Fruit fly (Drosophila melanogaster) whole organism, embryonic: ENCODE results near the gene CG43689.

Source experiments
- ATbp ChIP-seq: fragments of 200-800 bp; sonication (Bioruptor generic); optimal IDR thresholded peaks from 2 replicates; lab custom pipeline; 2017; ENCODE audit warnings: missing biosample characterization, mild to moderate bottlenecking, missing genetic modification characterization, missing genetic modification reagents
- CG1024 ChIP-seq: fragments of 200-800 bp; sonication (Bioruptor generic); IDR thresholded peaks from 2 replicates; pipeline ENCODE4 v1.3.6; 2022; ENCODE audit warnings: missing biosample characterization, missing genetic modification characterization
- CG11504 ChIP-seq: fragments of 200-800 bp; sonication (Bioruptor generic); optimal IDR thresholded peaks from 3 replicates; lab custom pipeline; 2019; ENCODE audit warnings: missing biosample characterization, mild to moderate bottlenecking, missing genetic modification characterization, moderate library complexity
- CG13296 ChIP-seq: fragments of 200-800 bp; sonication (Bioruptor generic); optimal IDR thresholded peaks from 3 replicates; lab custom pipeline; 2018; ENCODE audit warnings: missing biosample characterization, mild to moderate bottlenecking, missing genetic modification characterization
- CG14710 ChIP-seq: fragments of 200-800 bp; sonication (Bioruptor generic); optimal IDR thresholded peaks from 3 replicates; lab custom pipeline; 2019; ENCODE audit warnings: missing biosample characterization, mild to moderate bottlenecking, missing genetic modification characterization, moderate library complexity
- CG16863 ChIP-seq: fragments of 200-800 bp; sonication (Bioruptor generic); optimal IDR thresholded peaks from 3 replicates; lab custom pipeline; 2016; ENCODE audit warnings: missing biosample characterization, missing genetic modification characterization
- CG17361 ChIP-seq: fragments of 200-800 bp; sonication (Bioruptor generic); IDR thresholded peaks from 3 replicates; pipeline ENCODE4 v1.3.6; 2022; ENCODE audit warnings: missing biosample characterization, missing genetic modification characterization
- CG18262 ChIP-seq: fragments of 200-800 bp; optimal IDR thresholded peaks from 3 replicates; lab custom pipeline; 2019; ENCODE audit warnings: missing biosample characterization, mild to moderate bottlenecking, missing genetic modification characterization, moderate library complexity
- CG1832 ChIP-seq: fragments of 200-800 bp; sonication (Bioruptor generic); optimal IDR thresholded peaks from 2 replicates; lab custom pipeline; 2017; ENCODE audit warnings: missing biosample characterization, mild to moderate bottlenecking, missing genetic modification characterization, inconsistent platforms
- CG2678 ChIP-seq: fragments of 200-800 bp; sonication (Bioruptor generic); optimal IDR thresholded peaks from 3 replicates; lab custom pipeline; 2019; ENCODE audit warnings: missing biosample characterization, mild to moderate bottlenecking, missing genetic modification characterization, moderate library complexity
- CG2712 ChIP-seq: fragments of 200-800 bp; optimal IDR thresholded peaks from 3 replicates; lab custom pipeline; 2019; ENCODE audit warnings: missing biosample characterization, mild to moderate bottlenecking, missing genetic modification characterization, moderate library complexity
- CG31441 ChIP-seq: fragments of 200-800 bp; sonication (Bioruptor generic); IDR thresholded peaks from 2 replicates; pipeline ENCODE4 v1.3.6; 2022; ENCODE audit warnings: missing biosample characterization, missing genetic modification characterization
- CG5180 ChIP-seq: fragments of 200-800 bp; sonication (Bioruptor generic); optimal IDR thresholded peaks from 3 replicates; lab custom pipeline; 2017; ENCODE audit warnings: missing biosample characterization, missing genetic modification characterization, mild to moderate bottlenecking, moderate library complexity, missing genetic modification reagents
- CG7556 ChIP-seq: fragments of 200-800 bp; sonication (Bioruptor generic); optimal IDR thresholded peaks from 2 replicates; lab custom pipeline; 2017; ENCODE audit warnings: missing biosample characterization, mild to moderate bottlenecking, missing genetic modification characterization
- CG9727 ChIP-seq: fragments of 200-800 bp; sonication (Bioruptor generic); optimal IDR thresholded peaks from 3 replicates; lab custom pipeline; 2017; ENCODE audit warnings: missing biosample characterization, mild to moderate bottlenecking, missing genetic modification characterization
- CG9876 ChIP-seq: fragments of 200-800 bp; sonication (Bioruptor generic); optimal IDR thresholded peaks from 2 replicates; lab custom pipeline; 2016; ENCODE audit warnings: missing biosample characterization, missing genetic modification characterization
- D ChIP-seq, 2 experiments: fragments of 200-800 bp in 1 of 2; fragments of >200 bp in 1 of 2; sonication (Bioruptor generic) in 1 of 2; optimal IDR thresholded peaks; 2 replicates in 1 of 2; 3 replicates in 1 of 2; lab custom pipeline; 2017; ENCODE audit warnings: mild to moderate bottlenecking in 1 of 2, missing biosample characterization in 1 of 2, missing genetic modification characterization in 1 of 2, missing genetic modification reagents in 1 of 2
- Hmr ChIP-seq: fragments of 200-800 bp; sonication (Bioruptor generic); optimal IDR thresholded peaks from 3 replicates; lab custom pipeline; 2017; ENCODE audit warnings: mild to moderate bottlenecking, missing biosample characterization, missing genetic modification reagents, missing genetic modification characterization
- Hr51 ChIP-seq, 2 experiments: fragments of 200-800 bp; sonication (Bioruptor generic); optimal IDR thresholded peaks; 2 replicates in 1 of 2; 3 replicates in 1 of 2; lab custom pipeline; 2016 to 2018; ENCODE audit warnings: missing biosample characterization in 2 of 2, missing genetic modification characterization in 2 of 2, mild to moderate bottlenecking in 1 of 2, moderate library complexity in 1 of 2
- Lhr ChIP-seq: fragments of 200-800 bp; sonication (Bioruptor generic); optimal IDR thresholded peaks from 3 replicates; lab custom pipeline; 2017; ENCODE audit warnings: mild to moderate bottlenecking, missing biosample characterization, missing genetic modification reagents, missing genetic modification characterization
- Med ChIP-seq: fragments of 200-800 bp; sonication (Bioruptor generic); peaks from one replicate; lab custom pipeline; 2016; ENCODE audit warnings: missing biosample characterization, missing genetic modification characterization, mild to moderate bottlenecking, inconsistent platforms, moderate library complexity
- NK7.1 ChIP-seq: fragments of 200-800 bp; sonication (Bioruptor generic); optimal IDR thresholded peaks from 3 replicates; lab custom pipeline; 2016; ENCODE audit warnings: missing biosample characterization, missing genetic modification characterization
- NfI ChIP-seq: fragments of 200-800 bp; sonication (Bioruptor generic); optimal IDR thresholded peaks from 3 replicates; lab custom pipeline; 2018; ENCODE audit warnings: missing biosample characterization, mild to moderate bottlenecking, missing genetic modification characterization, moderate library complexity
- Oli ChIP-seq: fragments of 200-800 bp; sonication (Bioruptor generic); optimal IDR thresholded peaks from 2 replicates; lab custom pipeline; 2018; ENCODE audit warnings: missing biosample characterization, mild to moderate bottlenecking, missing genetic modification characterization, moderate library complexity
- Pdp1 ChIP-seq, 2 experiments: fragments of 200-800 bp; sonication (Bioruptor generic); optimal IDR thresholded peaks; 3 replicates each; lab custom pipeline; 2016; ENCODE audit warnings: missing biosample characterization in 2 of 2, missing genetic modification characterization in 2 of 2, mild to moderate bottlenecking in 1 of 2, moderate library complexity in 1 of 2
- Side ChIP-seq: fragments of 200-800 bp; sonication (Bioruptor generic); optimal IDR thresholded peaks from 2 replicates; lab custom pipeline; 2016; ENCODE audit warnings: missing biosample characterization, missing genetic modification characterization
- Sox100B ChIP-seq: fragments of 200-800 bp; sonication (Bioruptor generic); optimal IDR thresholded peaks from 3 replicates; lab custom pipeline; 2018; ENCODE audit warnings: missing biosample characterization, mild to moderate bottlenecking, missing genetic modification characterization
- Ssrp ChIP-seq: fragments of 200-800 bp; sonication (Bioruptor generic); optimal IDR thresholded peaks from 2 replicates; lab custom pipeline; 2018; ENCODE audit warnings: missing biosample characterization, mild to moderate bottlenecking, missing genetic modification characterization, moderate library complexity
- amos ChIP-seq: fragments of 200-800 bp; sonication (Bioruptor generic); IDR thresholded peaks from 2 replicates; pipeline ENCODE4 v1.3.6; 2022; ENCODE audit warnings: missing biosample characterization, missing genetic modification characterization; ENCODE audit not compliant: partially characterized antibody
- aop ChIP-seq: fragments of 200-800 bp; sonication (Bioruptor generic); IDR thresholded peaks from 2 replicates; pipeline ENCODE4 v1.3.6; 2022; ENCODE audit warnings: missing biosample characterization, missing genetic modification characterization
- az2 ChIP-seq: fragments of 200-800 bp; sonication (Bioruptor generic); optimal IDR thresholded peaks from 3 replicates; lab custom pipeline; 2016; ENCODE audit warnings: missing biosample characterization, missing genetic modification characterization
- bbx ChIP-seq: fragments of 200-800 bp; sonication (Bioruptor generic); IDR thresholded peaks from 2 replicates; pipeline ENCODE4 v1.3.6; 2022; ENCODE audit warnings: missing biosample characterization, missing genetic modification characterization; ENCODE audit not compliant: partially characterized antibody
- dmrt11E ChIP-seq: fragments of 200-800 bp; sonication (Bioruptor generic); optimal IDR thresholded peaks from 3 replicates; lab custom pipeline; 2018; ENCODE audit warnings: missing biosample characterization, mild to moderate bottlenecking, missing genetic modification characterization, moderate library complexity
- fd96Cb ChIP-seq: fragments of 200-800 bp; sonication (Bioruptor generic); optimal IDR thresholded peaks from 2 replicates; lab custom pipeline; 2018; ENCODE audit warnings: missing biosample characterization, mild to moderate bottlenecking, missing genetic modification characterization, moderate library complexity
- ind ChIP-seq: fragments of 200-800 bp; sonication (Bioruptor generic); optimal IDR thresholded peaks from 3 replicates; lab custom pipeline; 2016; ENCODE audit warnings: missing biosample characterization, missing genetic modification characterization
- kni ChIP-seq: fragments of 200-800 bp; sonication (Bioruptor generic); optimal IDR thresholded peaks from 3 replicates; lab custom pipeline; 2017; ENCODE audit warnings: mild to moderate bottlenecking, missing biosample characterization, missing genetic modification reagents, missing genetic modification characterization
- lola ChIP-seq, 3 experiments: fragments of >200 bp in 2 of 3; fragments of 200-800 bp in 1 of 3; sonication (Bioruptor generic) in 1 of 3; optimal IDR thresholded peaks; 2 replicates each; lab custom pipeline; 2017 to 2019; ENCODE audit warnings: missing biosample characterization in 3 of 3, missing genetic modification characterization in 3 of 3, mild to moderate bottlenecking in 1 of 3, moderate library complexity in 1 of 3
- pan ChIP-seq, 4 experiments: fragments of >200 bp in 3 of 4; fragments of 200-800 bp in 1 of 4; sonication (Bioruptor generic) in 1 of 4; optimal IDR thresholded peaks in 3 of 4; IDR thresholded peaks in 1 of 4; 2 replicates each; pipeline versions ENCODE4 v1.3.6 to Lab custom; 2017 to 2022; ENCODE audit warnings: missing biosample characterization in 2 of 4, missing genetic modification characterization in 2 of 4, mixed read lengths in 1 of 4
- phol ChIP-seq: fragments of 200-800 bp; sonication (Bioruptor generic); optimal IDR thresholded peaks from 3 replicates; lab custom pipeline; 2018; ENCODE audit warnings: missing biosample characterization, mild to moderate bottlenecking, missing genetic modification characterization, moderate library complexity
- prd ChIP-seq, 3 experiments: fragments of >200 bp in 2 of 3; fragments of 200-800 bp in 1 of 3; sonication (Bioruptor generic) in 1 of 3; optimal IDR thresholded peaks in 2 of 3; IDR thresholded peaks in 1 of 3; 2 replicates in 2 of 3; 3 replicates in 1 of 3; pipeline versions ENCODE4 v1.3.6 to Lab custom; 2017 to 2022; ENCODE audit warnings: missing biosample characterization in 1 of 3, missing genetic modification characterization in 1 of 3
- row ChIP-seq: fragments of 200-800 bp; sonication (Bioruptor generic); IDR thresholded peaks from 3 replicates; pipeline ENCODE4 v1.3.6; 2022; ENCODE audit warnings: missing biosample characterization, missing genetic modification characterization
- scrt ChIP-seq: fragments of 200-800 bp; sonication (Bioruptor generic); optimal IDR thresholded peaks from 2 replicates; lab custom pipeline; 2018; ENCODE audit warnings: missing biosample characterization, mild to moderate bottlenecking, missing genetic modification characterization, moderate library complexity
- sens ChIP-seq: fragments of 200-800 bp; sonication (Bioruptor generic); peaks from one replicate; lab custom pipeline; 2016; ENCODE audit warnings: missing biosample characterization, missing genetic modification characterization
- sisA ChIP-seq: fragments of 200-800 bp; sonication (Bioruptor generic); IDR thresholded peaks from 2 replicates; pipeline ENCODE4 v1.3.6; 2022; ENCODE audit warnings: missing biosample characterization, missing genetic modification characterization
- unpg ChIP-seq: fragments of 200-800 bp; sonication (Bioruptor generic); optimal IDR thresholded peaks from 3 replicates; lab custom pipeline; 2018; ENCODE audit warnings: missing biosample characterization, mild to moderate bottlenecking, missing genetic modification characterization, moderate library complexity
- wor ChIP-seq: fragments of 200-800 bp; sonication (Bioruptor generic); IDR thresholded peaks from 2 replicates; pipeline ENCODE4 v1.3.6; 2022; ENCODE audit warnings: missing biosample characterization, missing genetic modification characterization
- zfh1 ChIP-seq: fragments of 200-800 bp; sonication (Bioruptor generic); IDR thresholded peaks from 3 replicates; pipeline ENCODE4 v1.3.6; 2022; ENCODE audit warnings: missing biosample characterization, missing genetic modification characterization

CG43689 gene

dm6 chrX:4032930-4033329, 42.6 kb upstream of the CG43689 start (continued):
- TF ChIP-seq CG14710 (tag; lab: Kevin White, UChicago) (peak; percentile 14), az2 (GFP tag; lab: Kevin White, UChicago) (peak; percentile 26), ATbp (GFP tag; lab: Kevin White, UChicago) (peak; percentile 13), Lhr (GFP tag; lab: Kevin White, UChicago) (no peak), unpg (GFP tag; lab: Kevin White, UChicago) (peak; percentile 37), kni (no peak), CG11504 (tag; lab: Kevin White, UChicago) (peak; percentile 59), CG9876 (no peak), Hr51 (GFP tag; optimal IDR thresholded peaks at IDR 0.05; lab: Kevin White, UChicago) (peak in 1 of 2 experiments; percentile 34), CG9727 (GFP tag; lab: Kevin White, UChicago) (peak; percentile 9), bbx (GFP tag; lab: Robert Waterston, UW) (no peak), scrt (GFP tag; lab: Kevin White, UChicago) (peak; percentile 45), CG1024 (GFP tag; lab: Robert Waterston, UW) (no peak), aop (GFP tag; lab: Robert Waterston, UW) (no peak), Oli (tag; lab: Kevin White, UChicago) (peak; percentile 8), fd96Cb (tag; lab: Kevin White, UChicago) (peak; percentile 42), CG5180 (no peak), prd (optimal IDR thresholded peaks at IDR 0.05; lab: Kevin White, UChicago) (no peak), prd (GFP tag; IDR thresholded peaks at IDR 0.05; lab: Robert Waterston, UW) (peak; percentile 69; the same call in 2 of the 3 replicates), NfI (GFP tag; lab: Kevin White, UChicago) (peak; percentile 14), CG7556 (GFP tag; lab: Kevin White, UChicago) (peak; percentile 23), pan (optimal IDR thresholded peaks at IDR 0.05; lab: Kevin White, UChicago) (no peak), pan (GFP tag; optimal IDR thresholded peaks at IDR 0.05 in 1 of 2, IDR thresholded peaks at IDR 0.05 in 1 of 2) (peak in 1 of 2 experiments; percentile 38), CG2678 (peak; percentile 48), phol (tag; lab: Kevin White, UChicago) (peak; percentile 44), Hmr (GFP tag; lab: Kevin White, UChicago) (peak; percentile 14), amos (GFP tag; lab: Robert Waterston, UW) (no peak), Med (GFP tag; lab: Kevin White, UChicago) (peak; percentile 32), Ssrp (tag; lab: Kevin White, UChicago) (peak; percentile 9), row (peak; percentile 64), wor (GFP tag; lab: Robert Waterston, UW) (0 out of 2 replicates have a peak, but pooled peaks have one; percentile 12), CG18262 (tag; lab: Kevin White, UChicago) (peak; percentile 12), zfh1 (GFP tag; lab: Robert Waterston, UW) (peak; percentile 62), Pdp1 (GFP tag; optimal IDR thresholded peaks at IDR 0.05; lab: Kevin White, UChicago) (no peak), Sox100B (GFP tag; lab: Kevin White, UChicago) (peak; percentile 13), CG17361 (0 out of 3 replicates have a peak, but pooled peaks have one; percentile 21), CG31441 (GFP tag; lab: Robert Waterston, UW) (peak; percentile 38; the same call in 1 of the 2 replicates), lola (GFP tag; optimal IDR thresholded peaks at IDR 0.05; lab: Kevin White, UChicago) (peak in 1 of 3 experiments; percentile 8), CG1832 (GFP tag; lab: Kevin White, UChicago) (no peak), CG13296 (GFP tag; lab: Kevin White, UChicago) (no peak), dmrt11E (tag; lab: Kevin White, UChicago) (peak; percentile 18), Side (GFP tag; lab: Kevin White, UChicago) (no peak), NK7.1 (GFP tag; lab: Kevin White, UChicago) (no peak), ind (GFP tag; lab: Kevin White, UChicago) (peak; percentile 9), sisA (GFP tag; lab: Robert Waterston, UW) (peak; percentile 52), sens (peak; percentile 63), CG16863 (GFP tag; lab: Kevin White, UChicago) (no peak), CG2712 (tag; lab: Kevin White, UChicago) (peak; percentile 40), D (optimal IDR thresholded peaks at IDR 0.05; lab: Kevin White, UChicago) (no peak), D (GFP tag; optimal IDR thresholded peaks at IDR 0.05; lab: Kevin White, UChicago) (peak; percentile 25)
